Worm (Caenorhabditis elegans) whole organism, late embryonic: ENCODE measurements around the gene sup-35.

Experiments used
- C38D4.7 ChIP-seq: fragments of 200-800 bp; sonication (Bioruptor generic); optimal IDR thresholded peaks from 2 replicates; lab custom pipeline; 2018; ENCODE audit warnings: mild to moderate bottlenecking, missing genetic modification characterization, moderate library complexity, missing compliant biosample characterization
- F13H6.1 ChIP-seq: sonication (generic microtip); optimal IDR thresholded peaks from 2 replicates; lab custom pipeline; 2016; ENCODE audit warnings: missing genetic modification characterization, missing compliant biosample characterization
- K09A11.1 ChIP-seq: sonication (generic microtip); optimal IDR thresholded peaks from 2 replicates; lab custom pipeline; 2017; ENCODE audit warnings: antibody characterized with exemption, mild to moderate bottlenecking, missing genetic modification characterization, missing compliant biosample characterization; ENCODE audit not compliant: insufficient read depth
- T23F11.4 ChIP-seq: fragments of 200-800 bp; sonication (Bioruptor generic); optimal IDR thresholded peaks from 2 replicates; lab custom pipeline; 2018; ENCODE audit warnings: mild to moderate bottlenecking, missing genetic modification characterization, missing compliant biosample characterization
- Y22D7AL.16 ChIP-seq: sonication (generic microtip); optimal IDR thresholded peaks from 2 replicates; lab custom pipeline; 2016; ENCODE audit warnings: missing genetic modification characterization, missing compliant biosample characterization
- ahr-1 ChIP-seq: sonication (generic microtip); optimal IDR thresholded peaks from 2 replicates; lab custom pipeline; 2016; ENCODE audit warnings: missing genetic modification characterization, missing compliant biosample characterization
- ama-1 ChIP-seq: fragments of 150-350 bp; optimal IDR thresholded peaks from 2 replicates; lab custom pipeline; 2014
- ceh-18 ChIP-seq: sonication (generic microtip); optimal IDR thresholded peaks from 2 replicates; lab custom pipeline; 2016; ENCODE audit warnings: missing genetic modification characterization, missing compliant biosample characterization
- ceh-19 ChIP-seq: fragments of 200-800 bp; sonication (Bioruptor generic); optimal IDR thresholded peaks from 2 replicates; lab custom pipeline; 2018; ENCODE audit warnings: mild to moderate bottlenecking, missing genetic modification characterization, missing compliant biosample characterization
- ceh-2 ChIP-seq: sonication (generic microtip); optimal IDR thresholded peaks from 2 replicates; lab custom pipeline; 2016; ENCODE audit warnings: missing genotype, missing genetic modification characterization, missing compliant biosample characterization
- ceh-22 ChIP-seq: sonication (generic microtip); optimal IDR thresholded peaks from 2 replicates; lab custom pipeline; 2017; ENCODE audit warnings: missing biosample characterization, missing genetic modification characterization
- ceh-24 ChIP-seq: sonication (generic microtip); optimal IDR thresholded peaks from 2 replicates; lab custom pipeline; 2016; ENCODE audit warnings: mild to moderate bottlenecking, missing genetic modification characterization, missing compliant biosample characterization
- ceh-30 ChIP-seq: fragments of 150-350 bp; optimal IDR thresholded peaks from 2 replicates; lab custom pipeline; 2014; ENCODE audit warnings: missing biosample characterization, missing genetic modification characterization
- ceh-31 ChIP-seq: sonication (generic microtip); optimal IDR thresholded peaks from 2 replicates; lab custom pipeline; 2016; ENCODE audit warnings: missing genetic modification characterization, missing compliant biosample characterization
- ceh-34 ChIP-seq: sonication (generic microtip); optimal IDR thresholded peaks from 2 replicates; lab custom pipeline; 2016; ENCODE audit warnings: mild to moderate bottlenecking, missing genetic modification characterization, missing compliant biosample characterization
- ceh-45 ChIP-seq: fragments of 200-800 bp; sonication (Bioruptor generic); IDR thresholded peaks from 2 replicates; pipeline ENCODE4 v1.3.6; 2022; ENCODE audit warnings: missing genetic modification reagents, missing genetic modification characterization, missing compliant biosample characterization
- ceh-48 ChIP-seq: sonication (generic microtip); optimal IDR thresholded peaks from 2 replicates; lab custom pipeline; 2016; ENCODE audit warnings: missing genetic modification characterization, inconsistent platforms, missing compliant biosample characterization
- ceh-9 ChIP-seq: sonication (generic microtip); optimal IDR thresholded peaks from 2 replicates; lab custom pipeline; 2016; ENCODE audit warnings: mild to moderate bottlenecking, missing genetic modification characterization, inconsistent platforms, missing compliant biosample characterization
- dve-1 ChIP-seq: sonication (generic microtip); optimal IDR thresholded peaks from 2 replicates; lab custom pipeline; 2017; ENCODE audit warnings: antibody characterized with exemption, mild to moderate bottlenecking, missing genetic modification characterization, missing compliant biosample characterization
- elt-2 ChIP-seq: sonication (generic microtip); optimal IDR thresholded peaks from 2 replicates; lab custom pipeline; 2016; ENCODE audit warnings: missing genetic modification reagents, missing genetic modification characterization, missing compliant biosample characterization
- ets-4 ChIP-seq: sonication (generic microtip); optimal IDR thresholded peaks from 2 replicates; lab custom pipeline; 2016; ENCODE audit warnings: missing genetic modification characterization, missing compliant biosample characterization
- fkh-10 ChIP-seq: fragments of 150-350 bp; optimal IDR thresholded peaks from 2 replicates; lab custom pipeline; 2014; ENCODE audit warnings: missing biosample characterization, missing genetic modification reagents, missing genetic modification characterization
- hlh-15 ChIP-seq: sonication (generic microtip); optimal IDR thresholded peaks from 2 replicates; lab custom pipeline; 2016; ENCODE audit warnings: missing genetic modification characterization, missing compliant biosample characterization
- hlh-6 ChIP-seq: sonication (generic microtip); optimal IDR thresholded peaks from 2 replicates; lab custom pipeline; 2016; ENCODE audit warnings: missing genotype, missing genetic modification characterization, missing compliant biosample characterization
- hlh-8 ChIP-seq: sonication (generic microtip); optimal IDR thresholded peaks from 2 replicates; lab custom pipeline; 2016; ENCODE audit warnings: missing genotype, missing genetic modification characterization, missing compliant biosample characterization
- mec-3 ChIP-seq: sonication (generic microtip); optimal IDR thresholded peaks from 2 replicates; lab custom pipeline; 2016; ENCODE audit warnings: borderline replicate concordance, missing genetic modification characterization, missing compliant biosample characterization
- nfya-1 ChIP-seq: sonication (generic microtip); optimal IDR thresholded peaks from 2 replicates; lab custom pipeline; 2017; ENCODE audit warnings: missing genetic modification characterization, mild to moderate bottlenecking, missing compliant biosample characterization, antibody characterized with exemption, moderate library complexity
- npax-4 ChIP-seq: sonication (generic microtip); optimal IDR thresholded peaks from 2 replicates; lab custom pipeline; 2016; ENCODE audit warnings: missing genetic modification characterization, missing compliant biosample characterization
- pag-3 ChIP-seq: sonication (generic microtip); optimal IDR thresholded peaks from 2 replicates; lab custom pipeline; 2016; ENCODE audit warnings: missing compliant biosample characterization, missing genetic modification characterization, borderline replicate concordance
- pat-9 ChIP-seq: fragments of 200-800 bp; sonication (Bioruptor generic); optimal IDR thresholded peaks from 2 replicates; lab custom pipeline; 2018; ENCODE audit warnings: mild to moderate bottlenecking, missing genetic modification characterization, moderate library complexity, missing compliant biosample characterization
- pha-2 ChIP-seq: sonication (generic microtip); optimal IDR thresholded peaks from 2 replicates; lab custom pipeline; 2017; ENCODE audit warnings: mild to moderate bottlenecking, missing genetic modification characterization, missing compliant biosample characterization
- pqm-1 ChIP-seq: sonication (generic microtip); optimal IDR thresholded peaks from 2 replicates; lab custom pipeline; 2016; ENCODE audit warnings: missing genetic modification characterization, missing compliant biosample characterization
- ref-2 ChIP-seq: sonication (generic microtip); optimal IDR thresholded peaks from 2 replicates; lab custom pipeline; 2016; ENCODE audit warnings: missing genetic modification characterization, missing compliant biosample characterization
- rnt-1 ChIP-seq: sonication (generic microtip); optimal IDR thresholded peaks from 2 replicates; lab custom pipeline; 2016; ENCODE audit warnings: missing genetic modification characterization, missing compliant biosample characterization
- sox-2 ChIP-seq: fragments of 200-800 bp; sonication (Bioruptor generic); IDR thresholded peaks from 2 replicates; pipeline ENCODE4 v1.3.6; 2022; ENCODE audit warnings: missing genetic modification reagents, missing genetic modification characterization, missing compliant biosample characterization
- sox-4 ChIP-seq: sonication (generic microtip); optimal IDR thresholded peaks from 2 replicates; lab custom pipeline; 2017; ENCODE audit warnings: mild to moderate bottlenecking, missing genetic modification characterization, inconsistent platforms, missing compliant biosample characterization
- tbx-2 ChIP-seq: sonication (generic microtip); optimal IDR thresholded peaks from 2 replicates; lab custom pipeline; 2016; ENCODE audit warnings: missing genetic modification characterization, missing compliant biosample characterization
- tbx-7 ChIP-seq: sonication (generic microtip); optimal IDR thresholded peaks from 2 replicates; lab custom pipeline; 2016; ENCODE audit warnings: missing genotype, missing genetic modification characterization, missing compliant biosample characterization
- ttx-3 ChIP-seq: sonication (generic microtip); optimal IDR thresholded peaks from 2 replicates; lab custom pipeline; 2016; ENCODE audit warnings: missing genetic modification reagents, missing genetic modification characterization, missing compliant biosample characterization
- unc-3 ChIP-seq, 2 experiments: fragments of 200-800 bp in 1 of 2; sonication (Bioruptor generic) in 1 of 2; sonication (generic microtip) in 1 of 2; conservative IDR thresholded peaks in 1 of 2; optimal IDR thresholded peaks in 1 of 2; 2 replicates each; pipeline versions ENCODE4 v1.3.6 to Lab custom; 2016 to 2022; ENCODE audit warnings: missing compliant biosample characterization in 2 of 2, missing genetic modification characterization in 2 of 2, missing genetic modification reagents in 1 of 2
- unc-55 ChIP-seq: sonication (generic microtip); optimal IDR thresholded peaks from 2 replicates; lab custom pipeline; 2017; ENCODE audit warnings: missing biosample characterization, missing genetic modification reagents, missing genetic modification characterization
- zip-5 ChIP-seq: sonication (generic microtip); optimal IDR thresholded peaks from 2 replicates; lab custom pipeline; 2016; ENCODE audit warnings: missing genetic modification characterization, missing compliant biosample characterization
- ztf-16 ChIP-seq: sonication (generic microtip); optimal IDR thresholded peaks from 2 replicates; lab custom pipeline; 2017; ENCODE audit warnings: missing genetic modification characterization, missing compliant biosample characterization

sup-35 gene

DNA sequence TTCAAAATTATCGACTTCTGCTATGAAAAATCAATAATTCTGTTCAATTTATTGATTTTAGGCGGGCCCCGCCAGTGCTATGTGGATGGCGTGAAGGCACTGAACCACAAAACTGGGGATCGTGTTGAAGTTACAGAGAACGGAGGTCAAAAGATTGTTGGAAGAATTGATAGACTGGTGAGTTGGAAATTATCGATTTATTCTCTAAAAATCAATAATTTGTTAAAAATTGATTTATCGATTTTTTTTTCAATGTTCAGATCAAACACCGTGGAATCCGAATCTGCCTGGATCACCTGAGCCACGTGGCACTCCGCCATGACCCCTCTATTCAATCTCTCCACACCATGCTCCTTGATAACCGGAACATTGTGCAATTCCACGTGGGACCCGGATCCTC, 48.8 kb downstream of the sup-35 start:
- TF ChIP-seq ceh-48 (tag; lab: Kevin White, UChicago) (peak; percentile 1), ref-2 (tag; lab: Kevin White, UChicago) (no peak), F13H6.1 (no peak), unc-55 (GFP tag; lab: Kevin White, UChicago) (no peak)
- TF ChIP-seq, all 69 proteins: peak for 1

ce11 chrIII:11069265-11069664, 49.8 kb downstream of the sup-35 start:
- TF ChIP-seq ceh-34 (no peak), sox-2 (GFP tag; lab: Robert Waterston, UW) (no peak), ceh-30 (tag; lab: Kevin White, UChicago) (no peak), ama-1 (lab: Kevin White, UChicago) (no peak), rnt-1 (tag; lab: Kevin White, UChicago) (no peak), sox-4 (no peak), Y22D7AL.16 (tag; lab: Kevin White, UChicago) (no peak), ceh-31 (no peak), tbx-7 (tag; lab: Kevin White, UChicago) (no peak), fkh-10 (no peak)
- TF ChIP-seq, all 69 proteins: peak for 0

- no peak for TF ChIP-seq ttx-3 (tag; lab: Kevin White, UChicago)
- no peak for TF ChIP-seq npax-4 (tag; lab: Kevin White, UChicago)
- no peak for TF ChIP-seq pqm-1 (tag; lab: Kevin White, UChicago)
- no peak for TF ChIP-seq ceh-2
- TF ChIP-seq elt-2 (tag; lab: Kevin White, UChicago): no peak
- no peak for TF ChIP-seq sox-2 (GFP tag; lab: Robert Waterston, UW)
- no peak for TF ChIP-seq tbx-2 (tag; lab: Kevin White, UChicago)
- TF ChIP-seq unc-3 (GFP tag; conservative IDR thresholded peaks at IDR 0.05; lab: Robert Waterston, UW): no peak
- TF ChIP-seq unc-3 (tag; optimal IDR thresholded peaks at IDR 0.05; lab: Kevin White, UChicago): no peak
- TF ChIP-seq T23F11.4 (GFP tag; lab: Kevin White, UChicago): no peak
- TF ChIP-seq C38D4.7 (GFP tag; lab: Kevin White, UChicago): no peak
- TF ChIP-seq ztf-16: no peak
- TF ChIP-seq mec-3: no peak
- no peak for TF ChIP-seq hlh-8 (tag; lab: Kevin White, UChicago)
- no peak for TF ChIP-seq ahr-1 (tag; lab: Kevin White, UChicago)
Observed at ce11 chrIII:11068553-11068952, 50.5 kb downstream of the sup-35 start, which contains the start of gene W09D6.1. TSS of gene W09D6.1 (plus strand) at chrIII:11068853.

DNA sequence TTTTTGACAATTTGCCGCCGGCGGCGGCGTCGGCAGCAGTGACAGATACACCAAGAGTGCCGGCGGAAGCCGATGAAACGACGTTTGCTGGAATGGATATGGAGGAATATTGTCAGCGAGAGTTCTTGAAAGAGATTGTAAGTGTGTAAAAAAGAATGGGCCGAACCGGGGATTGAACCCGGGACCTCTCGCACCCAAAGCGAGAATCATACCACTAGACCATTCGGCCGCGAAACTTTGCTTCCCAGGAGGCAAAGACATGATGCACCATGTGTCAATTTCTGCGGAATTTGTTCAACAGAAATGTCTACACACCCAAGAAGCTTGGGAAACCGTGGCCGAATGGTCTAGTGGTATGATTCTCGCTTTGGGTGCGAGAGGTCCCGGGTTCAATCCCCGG, 52.3 kb downstream of the sup-35 start:
- no peak for TF ChIP-seq ceh-45 (GFP tag; lab: Robert Waterston, UW)
- TF ChIP-seq tbx-7 (tag; lab: Kevin White, UChicago): no peak
- TF ChIP-seq elt-2 (tag; lab: Kevin White, UChicago): peak; percentile 26
- TF ChIP-seq pat-9 (tag; lab: Kevin White, UChicago): no peak
- peak; percentile 80 for TF ChIP-seq dve-1 (tag; lab: Kevin White, UChicago)
- TF ChIP-seq unc-3 (GFP tag; conservative IDR thresholded peaks at IDR 0.05; lab: Robert Waterston, UW): 0 out of 2 replicates have a peak, but pooled peaks have one; percentile 26
- no peak for TF ChIP-seq unc-3 (tag; optimal IDR thresholded peaks at IDR 0.05; lab: Kevin White, UChicago)
- TF ChIP-seq ceh-18 (tag; lab: Kevin White, UChicago): peak; percentile 5
- no peak for TF ChIP-seq hlh-8 (tag; lab: Kevin White, UChicago)
- TF ChIP-seq nfya-1 (tag; lab: Kevin White, UChicago): peak; percentile 48
- no peak for TF ChIP-seq ets-4 (tag; lab: Kevin White, UChicago)
- no peak for TF ChIP-seq zip-5 (tag; lab: Kevin White, UChicago)
- TF ChIP-seq ceh-24 (tag; lab: Kevin White, UChicago): no peak
- no peak for TF ChIP-seq unc-55 (GFP tag; lab: Kevin White, UChicago)
- no peak for TF ChIP-seq ceh-9 (tag; lab: Kevin White, UChicago)
- TF ChIP-seq pha-2: no peak
- no peak for TF ChIP-seq ceh-22 (tag; lab: Kevin White, UChicago)
- no peak for TF ChIP-seq ahr-1 (tag; lab: Kevin White, UChicago)
- peak; percentile 23 for TF ChIP-seq ceh-19 (GFP tag; lab: Kevin White, UChicago)
- TF ChIP-seq tbx-2 (tag; lab: Kevin White, UChicago): peak; percentile 5
- TF ChIP-seq rnt-1 (tag; lab: Kevin White, UChicago): no peak
- no peak for TF ChIP-seq hlh-6 (tag; lab: Kevin White, UChicago)
- no peak for TF ChIP-seq K09A11.1
- no peak for TF ChIP-seq hlh-15
- no peak for TF ChIP-seq pag-3 (tag; lab: Kevin White, UChicago)
- no peak for TF ChIP-seq ceh-30 (tag; lab: Kevin White, UChicago)
- TF ChIP-seq sox-2 (GFP tag; lab: Robert Waterston, UW): no peak
